Fruit fly (Drosophila melanogaster) whole organism, embryonic: ENCODE results near the gene mRpS35.

ENCODE experiments used
- BEAF-32 ChIP-seq: fragments of 200-800 bp; sonication (Bioruptor generic); optimal IDR thresholded peaks from 3 replicates; lab custom pipeline; 2017; ENCODE audit warnings: missing biosample characterization, missing genetic modification characterization, mild to moderate bottlenecking, moderate library complexity, missing genetic modification reagents
- BtbVII ChIP-seq: fragments of 200-800 bp; sonication (Bioruptor generic); optimal IDR thresholded peaks from 3 replicates; lab custom pipeline; 2017; ENCODE audit warnings: missing biosample characterization, mild to moderate bottlenecking, missing genetic modification characterization
- CG11696 ChIP-seq: fragments of 200-800 bp; sonication (Bioruptor generic); IDR thresholded peaks from 2 replicates; pipeline ENCODE4 v1.3.6; 2022; ENCODE audit warnings: missing biosample characterization, missing genetic modification characterization
- CG11723 ChIP-seq: fragments of 200-800 bp; sonication (Bioruptor generic); optimal IDR thresholded peaks from 2 replicates; lab custom pipeline; 2017; ENCODE audit warnings: missing biosample characterization, mild to moderate bottlenecking, missing genetic modification characterization
- CG12104 ChIP-seq: fragments of 200-800 bp; sonication (Bioruptor generic); optimal IDR thresholded peaks from 3 replicates; lab custom pipeline; 2016; ENCODE audit warnings: missing biosample characterization, missing genetic modification characterization
- CG13296 ChIP-seq: fragments of 200-800 bp; sonication (Bioruptor generic); optimal IDR thresholded peaks from 3 replicates; lab custom pipeline; 2018; ENCODE audit warnings: missing biosample characterization, mild to moderate bottlenecking, missing genetic modification characterization
- CG14050 ChIP-seq: fragments of 200-800 bp; sonication (Bioruptor generic); IDR thresholded peaks from 3 replicates; pipeline ENCODE4 v1.3.6; 2022; ENCODE audit warnings: missing biosample characterization, missing genetic modification characterization
- CG14860 ChIP-seq: fragments of 200-800 bp; sonication (Bioruptor generic); IDR thresholded peaks from 3 replicates; pipeline ENCODE4 v1.3.6; 2022; ENCODE audit warnings: missing biosample characterization, missing genetic modification characterization; ENCODE audit not compliant: partially characterized antibody
- CG18764 ChIP-seq: fragments of 200-800 bp; sonication (Bioruptor generic); optimal IDR thresholded peaks from 3 replicates; lab custom pipeline; 2016; ENCODE audit warnings: missing biosample characterization, missing genetic modification characterization
- CG30403 ChIP-seq: fragments of 200-800 bp; sonication (Bioruptor generic); optimal IDR thresholded peaks from 3 replicates; lab custom pipeline; 2016; ENCODE audit warnings: missing biosample characterization, missing genetic modification characterization
- CG3065 ChIP-seq: fragments of 200-800 bp; sonication (Bioruptor generic); optimal IDR thresholded peaks from 2 replicates; lab custom pipeline; 2016; ENCODE audit warnings: missing biosample characterization, missing genetic modification characterization
- CG32767 ChIP-seq: fragments of 200-800 bp; sonication (Bioruptor generic); IDR thresholded peaks from 2 replicates; pipeline ENCODE4 v1.3.6; 2022; ENCODE audit warnings: missing biosample characterization, missing genetic modification characterization
- CG4730 ChIP-seq: fragments of 200-800 bp; sonication (Bioruptor generic); IDR thresholded peaks from 2 replicates; pipeline ENCODE4 v1.3.6; 2022; ENCODE audit warnings: missing biosample characterization, missing genetic modification characterization
- CG6854 ChIP-seq: fragments of 200-800 bp; sonication (Bioruptor generic); optimal IDR thresholded peaks from 3 replicates; lab custom pipeline; 2017; ENCODE audit warnings: missing biosample characterization, mild to moderate bottlenecking, missing genetic modification characterization
- CG8281 ChIP-seq: fragments of 200-800 bp; sonication (Bioruptor generic); optimal IDR thresholded peaks from 2 replicates; lab custom pipeline; 2018; ENCODE audit warnings: missing biosample characterization, mild to moderate bottlenecking, missing genetic modification characterization, moderate library complexity
- CG9215 ChIP-seq: fragments of 200-800 bp; sonication (Bioruptor generic); IDR thresholded peaks from 2 replicates; pipeline ENCODE4 v1.3.6; 2022; ENCODE audit warnings: missing biosample characterization, missing genetic modification characterization
- CG9437 ChIP-seq: fragments of 200-800 bp; sonication (Bioruptor generic); optimal IDR thresholded peaks from 2 replicates; lab custom pipeline; 2018; ENCODE audit warnings: missing biosample characterization, mild to moderate bottlenecking, missing genetic modification characterization
- CG9932 ChIP-seq: fragments of 200-800 bp; sonication (Bioruptor generic); IDR thresholded peaks from 2 replicates; pipeline ENCODE4 v1.3.6; 2022; ENCODE audit warnings: missing biosample characterization, missing genetic modification characterization
- Gsc ChIP-seq: fragments of 200-800 bp; sonication (Bioruptor generic); IDR thresholded peaks from 2 replicates; pipeline ENCODE4 v1.3.6; 2022; ENCODE audit warnings: missing biosample characterization, missing genetic modification characterization
- Hand ChIP-seq: fragments of 200-800 bp; sonication (Bioruptor generic); optimal IDR thresholded peaks from 2 replicates; lab custom pipeline; 2017; ENCODE audit warnings: mild to moderate bottlenecking, missing biosample characterization, missing genetic modification reagents, missing genetic modification characterization
- HmgZ ChIP-seq: fragments of 200-800 bp; sonication (Bioruptor generic); optimal IDR thresholded peaks from 2 replicates; lab custom pipeline; 2018; ENCODE audit warnings: missing biosample characterization, mild to moderate bottlenecking, missing genetic modification characterization
- Hr3 ChIP-seq: fragments of 200-800 bp; sonication (Bioruptor generic); optimal IDR thresholded peaks from 3 replicates; lab custom pipeline; 2016; ENCODE audit warnings: missing biosample characterization, missing genetic modification characterization
- Hr39 ChIP-seq: fragments of >200 bp; optimal IDR thresholded peaks from 2 replicates; lab custom pipeline; 2017
- Hr78 ChIP-seq, 2 experiments: fragments of 200-800 bp in 1 of 2; fragments of >200 bp in 1 of 2; sonication (Bioruptor generic) in 1 of 2; optimal IDR thresholded peaks; 2 replicates each; lab custom pipeline; 2017 to 2019; ENCODE audit warnings: missing biosample characterization in 2 of 2, missing genetic modification characterization in 2 of 2, mild to moderate bottlenecking in 1 of 2, moderate library complexity in 1 of 2
- Lhr ChIP-seq: fragments of 200-800 bp; sonication (Bioruptor generic); optimal IDR thresholded peaks from 3 replicates; lab custom pipeline; 2017; ENCODE audit warnings: mild to moderate bottlenecking, missing biosample characterization, missing genetic modification reagents, missing genetic modification characterization
- Mes4 ChIP-seq: fragments of 200-800 bp; sonication (Bioruptor generic); optimal IDR thresholded peaks from 2 replicates; lab custom pipeline; 2016; ENCODE audit warnings: missing biosample characterization, missing genetic modification characterization
- Vsx1 ChIP-seq: fragments of 200-800 bp; sonication (Bioruptor generic); optimal IDR thresholded peaks from 2 replicates; lab custom pipeline; 2017; ENCODE audit warnings: missing biosample characterization, mild to moderate bottlenecking, missing genetic modification characterization, missing genetic modification reagents
- abd-A ChIP-seq: fragments of 200-800 bp; sonication (Bioruptor generic); optimal IDR thresholded peaks from 3 replicates; lab custom pipeline; 2019; ENCODE audit warnings: missing biosample characterization, mild to moderate bottlenecking, missing genetic modification characterization, moderate library complexity
- ac ChIP-seq: fragments of 200-800 bp; sonication (Bioruptor generic); optimal IDR thresholded peaks from 3 replicates; lab custom pipeline; 2017; ENCODE audit warnings: missing biosample characterization, mild to moderate bottlenecking, missing genetic modification characterization
- aop ChIP-seq: fragments of 200-800 bp; sonication (Bioruptor generic); IDR thresholded peaks from 2 replicates; pipeline ENCODE4 v1.3.6; 2022; ENCODE audit warnings: missing biosample characterization, missing genetic modification characterization
- btn ChIP-seq: fragments of 200-800 bp; sonication (Bioruptor generic); optimal IDR thresholded peaks from 2 replicates; lab custom pipeline; 2016; ENCODE audit warnings: missing biosample characterization, missing genetic modification characterization
- cad ChIP-seq: fragments of >200 bp; optimal IDR thresholded peaks from 2 replicates; lab custom pipeline; 2017; ENCODE audit warnings: missing biosample characterization, missing genetic modification characterization
- chn ChIP-seq: fragments of 200-800 bp; sonication (Bioruptor generic); optimal IDR thresholded peaks from 2 replicates; lab custom pipeline; 2016; ENCODE audit warnings: missing biosample characterization, missing genetic modification characterization
- fd3F ChIP-seq: fragments of 200-800 bp; sonication (Bioruptor generic); optimal IDR thresholded peaks from 2 replicates; lab custom pipeline; 2018; ENCODE audit warnings: missing biosample characterization, mild to moderate bottlenecking, missing genetic modification characterization, moderate library complexity
- fu2 ChIP-seq: fragments of 200-800 bp; sonication (Bioruptor generic); optimal IDR thresholded peaks from 2 replicates; lab custom pipeline; 2016; ENCODE audit warnings: missing biosample characterization, missing genetic modification characterization
- gce ChIP-seq: fragments of 200-800 bp; sonication (Bioruptor generic); IDR thresholded peaks from 3 replicates; pipeline ENCODE4 v1.3.6; 2022; ENCODE audit warnings: missing biosample characterization, missing genetic modification characterization
- gcm ChIP-seq: fragments of 200-800 bp; sonication (Bioruptor generic); optimal IDR thresholded peaks from 2 replicates; lab custom pipeline; 2019; ENCODE audit warnings: missing biosample characterization, mild to moderate bottlenecking, missing genetic modification characterization, moderate library complexity
- gfzf ChIP-seq: fragments of 200-800 bp; sonication (Bioruptor generic); optimal IDR thresholded peaks from 2 replicates; lab custom pipeline; 2016; ENCODE audit warnings: missing biosample characterization, mild to moderate bottlenecking, missing genetic modification characterization, moderate library complexity
- grau ChIP-seq: fragments of 200-800 bp; optimal IDR thresholded peaks from 3 replicates; lab custom pipeline; 2019; ENCODE audit warnings: missing biosample characterization, mild to moderate bottlenecking, missing genetic modification characterization, moderate library complexity
- her ChIP-seq: fragments of 200-800 bp; sonication (Bioruptor generic); optimal IDR thresholded peaks from 2 replicates; lab custom pipeline; 2016; ENCODE audit warnings: missing biosample characterization, missing genetic modification characterization
- kni ChIP-seq: fragments of 200-800 bp; sonication (Bioruptor generic); optimal IDR thresholded peaks from 3 replicates; lab custom pipeline; 2017; ENCODE audit warnings: mild to moderate bottlenecking, missing biosample characterization, missing genetic modification reagents, missing genetic modification characterization
- lbe ChIP-seq: fragments of 200-800 bp; sonication (Bioruptor generic); optimal IDR thresholded peaks from 2 replicates; lab custom pipeline; 2016; ENCODE audit warnings: missing biosample characterization, mild to moderate bottlenecking, missing genetic modification characterization
- pho ChIP-seq: fragments of 200-800 bp; sonication (Bioruptor generic); optimal IDR thresholded peaks from 2 replicates; lab custom pipeline; 2016; ENCODE audit warnings: missing biosample characterization, missing genetic modification characterization
- prd ChIP-seq, 3 experiments: fragments of >200 bp in 2 of 3; fragments of 200-800 bp in 1 of 3; sonication (Bioruptor generic) in 1 of 3; optimal IDR thresholded peaks in 2 of 3; IDR thresholded peaks in 1 of 3; 2 replicates in 2 of 3; 3 replicates in 1 of 3; pipeline versions ENCODE4 v1.3.6 to Lab custom; 2017 to 2022; ENCODE audit warnings: missing biosample characterization in 1 of 3, missing genetic modification characterization in 1 of 3
- ssp ChIP-seq: fragments of 200-800 bp; sonication (Bioruptor generic); IDR thresholded peaks from 2 replicates; pipeline ENCODE4 v1.3.6; 2022; ENCODE audit warnings: missing biosample characterization, missing genetic modification characterization
- tgo ChIP-seq: fragments of 200-800 bp; sonication (Bioruptor generic); IDR thresholded peaks from 3 replicates; pipeline ENCODE4 v1.3.6; 2022; ENCODE audit warnings: missing biosample characterization, missing genetic modification characterization
- tx ChIP-seq: fragments of 200-800 bp; sonication (Bioruptor generic); optimal IDR thresholded peaks from 2 replicates; lab custom pipeline; 2016; ENCODE audit warnings: missing biosample characterization, missing genetic modification characterization
- zen2 ChIP-seq: fragments of 200-800 bp; sonication (Bioruptor generic); IDR thresholded peaks from 3 replicates; pipeline ENCODE4 v1.3.6; 2022; ENCODE audit warnings: missing biosample characterization, missing genetic modification characterization; ENCODE audit not compliant: partially characterized antibody

The mRpS35 gene

DNA sequence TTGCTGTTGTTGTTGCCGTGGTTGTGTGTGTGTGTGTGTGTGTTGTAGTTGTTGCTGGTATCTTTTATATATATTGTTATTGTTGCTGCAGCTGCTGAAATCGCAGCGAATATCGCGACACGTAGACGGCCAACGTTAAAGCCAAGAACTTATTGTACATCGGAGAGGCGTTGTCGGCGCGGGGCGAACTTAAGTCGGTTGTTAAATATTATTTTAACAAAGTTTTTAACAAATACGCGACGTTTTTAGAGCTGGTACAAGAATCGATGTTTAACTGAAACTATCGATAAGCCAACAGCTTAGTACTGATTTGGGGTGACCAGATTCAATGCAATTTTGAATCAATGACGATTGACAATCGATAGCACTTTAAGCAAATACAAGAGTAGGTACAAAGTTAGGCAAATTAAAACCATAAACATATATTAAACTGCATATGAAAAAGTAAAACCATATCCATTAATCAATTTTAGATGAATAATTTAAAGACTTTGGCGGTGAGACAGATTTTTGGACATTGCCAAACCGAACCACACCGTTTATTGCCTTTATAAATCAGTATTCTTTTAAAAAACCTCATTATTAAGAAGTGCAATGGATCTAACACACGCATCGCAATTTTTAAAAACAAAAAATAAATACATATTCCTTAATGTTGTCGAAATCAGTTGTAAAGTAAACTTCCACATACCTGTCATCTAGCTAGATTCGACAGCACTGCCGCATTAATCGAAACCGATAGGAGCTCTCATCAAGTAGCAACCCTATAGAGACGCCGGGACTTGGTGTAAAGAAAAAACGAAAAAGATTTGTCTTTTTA is 14.2 kb upstream of the mRpS35 start, which contains the start of the genes Mrtf and Non2 (continued):
- TF ChIP-seq prd (optimal IDR thresholded peaks at IDR 0.05; lab: Kevin White, UChicago) (no peak), prd (GFP tag; IDR thresholded peaks at IDR 0.05; lab: Robert Waterston, UW) (peak; percentile 65; the same call in 2 of the 3 replicates), abd-A (tag; lab: Kevin White, UChicago) (no peak), CG9437 (peak; percentile 45), fu2 (GFP tag; lab: Kevin White, UChicago) (peak; percentile 42), Hr39 (no peak), BtbVII (GFP tag; lab: Kevin White, UChicago) (no peak), CG14050 (GFP tag; lab: Robert Waterston, UW) (no peak; the same call in 2 of the 3 replicates), Hr78 (GFP tag; optimal IDR thresholded peaks at IDR 0.05; lab: Kevin White, UChicago) (no peak), her (GFP tag; lab: Kevin White, UChicago) (no peak), ssp (GFP tag; lab: Robert Waterston, UW) (peak; percentile 26; the same call in 1 of the 2 replicates), gfzf (GFP tag; lab: Kevin White, UChicago) (peak; percentile 19), kni (GFP tag; lab: Kevin White, UChicago) (peak; percentile 21), BEAF-32 (GFP tag; lab: Kevin White, UChicago) (peak; percentile 89), CG6854 (GFP tag; lab: Kevin White, UChicago) (peak; percentile 47), Mes4 (GFP tag; lab: Kevin White, UChicago) (peak; percentile 48), aop (GFP tag; lab: Robert Waterston, UW) (no peak), gcm (GFP tag; lab: Kevin White, UChicago) (no peak), CG9215 (GFP tag; lab: Robert Waterston, UW) (peak; percentile 43; the same call in 1 of the 2 replicates), grau (tag; lab: Kevin White, UChicago) (peak; percentile 64), gce (GFP tag; lab: Robert Waterston, UW) (no peak), lbe (GFP tag; lab: Kevin White, UChicago) (peak; percentile 24), CG32767 (GFP tag; lab: Robert Waterston, UW) (0 out of 2 replicates have a peak, but pooled peaks have one; percentile 28), CG8281 (tag; lab: Kevin White, UChicago) (no peak), tgo (peak; percentile 45; the same call in 2 of the 3 replicates), CG11723 (GFP tag; lab: Kevin White, UChicago) (peak; percentile 23), chn (GFP tag; lab: Kevin White, UChicago) (peak; percentile 55), Vsx1 (no peak), CG3065 (no peak), CG9932 (GFP tag; lab: Robert Waterston, UW) (peak; percentile 77), btn (GFP tag; lab: Kevin White, UChicago) (no peak), tx (GFP tag; lab: Kevin White, UChicago) (peak; percentile 23), CG14860 (GFP tag; lab: Robert Waterston, UW) (peak; percentile 73), CG11696 (0 out of 2 replicates have a peak, but pooled peaks have one; percentile 14), ac (no peak), Lhr (GFP tag; lab: Kevin White, UChicago) (peak; percentile 2), zen2 (GFP tag; lab: Robert Waterston, UW) (peak; percentile 82), pho (GFP tag; lab: Kevin White, UChicago) (peak; percentile 75), CG4730 (GFP tag; lab: Robert Waterston, UW) (0 out of 2 replicates have a peak, but pooled peaks have one; percentile 17), HmgZ (peak; percentile 54), Hr3 (GFP tag; lab: Kevin White, UChicago) (peak; percentile 60), fd3F (GFP tag; lab: Kevin White, UChicago) (peak; percentile 45), CG12104 (GFP tag; lab: Kevin White, UChicago) (peak; percentile 52), Gsc (GFP tag; lab: Robert Waterston, UW) (no peak), Hand (GFP tag; lab: Kevin White, UChicago) (no peak), cad (no peak), CG13296 (GFP tag; lab: Kevin White, UChicago) (peak; percentile 37), CG18764 (GFP tag; lab: Kevin White, UChicago) (peak; percentile 47), CG30403 (GFP tag; lab: Kevin White, UChicago) (peak; percentile 82)
